Worm (Caenorhabditis elegans) whole organism, L1 larva: ENCODE data around the gene Y45F10D.6.

Experiments used
- alr-1 ChIP-seq: fragments of 200-800 bp; sonication (Bioruptor generic); optimal IDR thresholded peaks from 2 replicates; lab custom pipeline; 2018; ENCODE audit warnings: borderline replicate concordance, mild to moderate bottlenecking, missing genetic modification characterization, missing compliant biosample characterization
- ama-1 ChIP-seq: fragments of 150-350 bp; optimal IDR thresholded peaks from 2 replicates; lab custom pipeline; 2014
- efl-1 ChIP-seq, 4 experiments: fragments of 150-350 bp; optimal IDR thresholded peaks in 3 of 4; peaks in 1 of 4; 1 replicate in 1 of 4; 2 replicates in 3 of 4; lab custom pipeline; 2014; ENCODE audit warnings: missing biosample characterization in 2 of 4, missing genetic modification characterization in 2 of 4, missing genetic modification reagents in 2 of 4
- elt-2 ChIP-seq: sonication (generic microtip); optimal IDR thresholded peaks from 2 replicates; lab custom pipeline; 2016; ENCODE audit warnings: missing genetic modification characterization, mild to moderate bottlenecking, inconsistent platforms, missing compliant biosample characterization, missing genetic modification reagents
- hlh-4 ChIP-seq: sonication (generic microtip); optimal IDR thresholded peaks from 2 replicates; lab custom pipeline; 2016; ENCODE audit warnings: mild to moderate bottlenecking, missing genetic modification characterization, missing compliant biosample characterization
- irx-1 ChIP-seq: sonication (generic microtip); optimal IDR thresholded peaks from 2 replicates; lab custom pipeline; 2016; ENCODE audit warnings: missing genetic modification characterization, missing compliant biosample characterization
- mep-1 ChIP-seq: fragments of 150-350 bp; optimal IDR thresholded peaks from 2 replicates; lab custom pipeline; 2014; ENCODE audit warnings: missing biosample characterization, missing genetic modification characterization
- nhr-12 ChIP-seq: sonication (generic microtip); optimal IDR thresholded peaks from 2 replicates; lab custom pipeline; 2017; ENCODE audit warnings: missing biosample characterization, missing genetic modification characterization
- snu-23 ChIP-seq: sonication (generic microtip); optimal IDR thresholded peaks from 2 replicates; lab custom pipeline; 2016; ENCODE audit warnings: missing genetic modification characterization, missing compliant biosample characterization
- sox-4 ChIP-seq: sonication (generic microtip); optimal IDR thresholded peaks from 2 replicates; lab custom pipeline; 2016; ENCODE audit warnings: missing genetic modification characterization, missing compliant biosample characterization
- tbx-2 ChIP-seq: sonication (generic microtip); optimal IDR thresholded peaks from 2 replicates; lab custom pipeline; 2016; ENCODE audit warnings: missing genetic modification characterization, missing compliant biosample characterization
- unc-86 ChIP-seq: sonication (generic microtip); optimal IDR thresholded peaks from 2 replicates; lab custom pipeline; 2016; ENCODE audit warnings: missing genetic modification characterization, missing compliant biosample characterization
- vab-15 ChIP-seq: sonication (generic microtip); optimal IDR thresholded peaks from 2 replicates; lab custom pipeline; 2017; ENCODE audit warnings: missing genotype, mild to moderate bottlenecking, missing genetic modification characterization, missing compliant biosample characterization
- zag-1 ChIP-seq: fragments of 150-350 bp; optimal IDR thresholded peaks from 2 replicates; lab custom pipeline; 2014; ENCODE audit warnings: missing biosample characterization, missing genetic modification characterization

Gene Y45F10D.6

DNA sequence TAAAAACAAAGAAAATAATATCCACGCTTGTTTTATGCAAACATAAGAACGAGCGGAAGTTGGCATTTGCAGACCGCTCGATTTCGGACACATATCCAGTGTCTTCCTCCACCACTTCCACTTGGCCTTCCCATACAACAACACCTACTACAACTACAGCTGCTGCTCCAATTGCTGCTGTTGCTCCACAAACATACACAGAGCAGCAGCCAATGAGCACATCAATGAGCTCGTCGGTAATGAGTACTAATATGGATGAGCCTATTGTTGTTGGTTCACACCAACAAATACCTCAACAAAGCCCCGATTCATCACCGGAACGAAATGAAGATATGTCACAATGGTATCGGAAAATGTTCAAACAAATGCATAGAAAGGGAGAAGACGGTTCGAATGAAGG lies 42.1 kb downstream of the Y45F10D.6 start (continued):
- TF ChIP-seq ama-1 (no peak), sox-4 (no peak)

DNA sequence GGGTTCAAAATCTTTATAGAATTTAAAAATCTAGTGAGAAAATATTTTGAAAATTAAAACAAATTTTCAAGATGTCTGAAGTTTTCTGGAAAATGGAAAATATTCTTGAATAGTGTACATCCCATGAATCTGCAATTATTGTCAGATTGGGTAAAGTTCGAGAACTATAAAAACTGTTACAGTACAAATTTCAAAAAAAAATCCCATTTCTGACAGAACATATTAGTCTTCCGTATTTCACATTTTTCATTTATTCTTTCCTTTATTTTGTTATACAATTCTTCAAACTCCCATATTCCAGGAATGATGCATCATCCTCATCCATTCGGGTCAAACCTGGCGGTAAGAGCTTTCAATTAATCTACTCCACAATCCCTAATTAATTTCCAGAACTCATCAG lies 47.7 kb downstream of the Y45F10D.6 start, which contains the start of gene sorb-1:
Gene sorb-1, plus strand, starts transcription at position 301 of the 400 bp plus-strand sequence.
- TF ChIP-seq irx-1 (tag; lab: Kevin White, UChicago): no peak
- no peak for TF ChIP-seq alr-1 (tag; lab: Kevin White, UChicago)
- no peak for TF ChIP-seq hlh-4 (tag; lab: Kevin White, UChicago)
- TF ChIP-seq vab-15: no peak
- TF ChIP-seq zag-1 (tag; lab: Kevin White, UChicago): no peak
- no peak for TF ChIP-seq tbx-2
- no peak for TF ChIP-seq snu-23 (GFP tag; lab: Kevin White, UChicago)
- TF ChIP-seq nhr-12 (tag; lab: Kevin White, UChicago): no peak
- TF ChIP-seq unc-86 (tag; lab: Kevin White, UChicago): no peak
- TF ChIP-seq mep-1: no peak

DNA sequence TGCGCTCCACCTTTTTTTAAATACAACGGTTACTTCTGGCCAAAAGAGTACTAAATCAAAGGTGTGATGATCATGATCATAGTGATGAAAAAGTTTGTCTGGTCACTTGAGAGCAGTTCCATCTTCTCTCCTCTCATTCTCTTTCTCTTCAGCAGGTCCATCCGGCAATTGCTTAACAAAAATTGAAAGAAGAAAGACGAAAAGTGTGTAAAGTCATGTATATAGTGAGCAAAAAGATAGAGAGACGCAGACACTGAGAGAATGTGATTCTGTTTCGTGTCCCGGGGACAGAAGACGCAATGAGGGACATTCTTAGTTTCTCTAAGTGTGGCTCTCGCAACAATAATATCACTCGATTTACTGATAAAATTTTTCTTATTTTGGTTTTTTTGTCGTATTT lies 48.9 kb downstream of the Y45F10D.6 start:
- peak in 1 of 2 experiments; percentile 9 for TF ChIP-seq efl-1 (optimal IDR thresholded peaks at IDR 0.05; lab: Kevin White, UChicago)
- no peak for TF ChIP-seq efl-1 (GFP tag; optimal IDR thresholded peaks at IDR 0.05 in 1 of 2; lab: Kevin White, UChicago)
- TF ChIP-seq elt-2: no peak
